Fruit fly (Drosophila melanogaster) whole organism, embryonic: ENCODE results near the gene Tao.

Source experiments
- CG11504 ChIP-seq: fragments of 200-800 bp; sonication (Bioruptor generic); optimal IDR thresholded peaks from 3 replicates; lab custom pipeline; 2019; ENCODE audit warnings: missing biosample characterization, mild to moderate bottlenecking, missing genetic modification characterization, moderate library complexity
- CG30020 ChIP-seq: fragments of 200-800 bp; optimal IDR thresholded peaks from 2 replicates; lab custom pipeline; 2019; ENCODE audit warnings: missing biosample characterization, mild to moderate bottlenecking, missing genetic modification characterization, moderate library complexity
- CG8281 ChIP-seq: fragments of 200-800 bp; sonication (Bioruptor generic); optimal IDR thresholded peaks from 2 replicates; lab custom pipeline; 2018; ENCODE audit warnings: missing biosample characterization, mild to moderate bottlenecking, missing genetic modification characterization, moderate library complexity
- CG9609 ChIP-seq: fragments of 200-800 bp; sonication (Bioruptor generic); optimal IDR thresholded peaks from 3 replicates; lab custom pipeline; 2016; ENCODE audit warnings: missing biosample characterization, missing genetic modification characterization
- CG9932 ChIP-seq: fragments of 200-800 bp; sonication (Bioruptor generic); IDR thresholded peaks from 2 replicates; pipeline ENCODE4 v1.3.6; 2022; ENCODE audit warnings: missing biosample characterization, missing genetic modification characterization
- Dfd ChIP-seq, 2 experiments: fragments of >200 bp; optimal IDR thresholded peaks; 2 replicates each; lab custom pipeline; 2017; ENCODE audit warnings: missing biosample characterization in 2 of 2, missing genetic modification characterization in 2 of 2
- Dp ChIP-seq: fragments of 200-800 bp; sonication (Bioruptor generic); optimal IDR thresholded peaks from 2 replicates; lab custom pipeline; 2018; ENCODE audit warnings: missing biosample characterization, mild to moderate bottlenecking, missing genetic modification characterization, moderate library complexity
- croc ChIP-seq: fragments of 200-800 bp; sonication (Bioruptor generic); conservative IDR thresholded peaks from 3 replicates; pipeline ENCODE4 v1.3.6; 2022; ENCODE audit warnings: missing biosample characterization, missing genetic modification characterization
- dm ChIP-seq: fragments of 200-800 bp; sonication (Bioruptor generic); optimal IDR thresholded peaks from 3 replicates; lab custom pipeline; 2016; ENCODE audit warnings: missing biosample characterization, missing genetic modification characterization

DNA sequence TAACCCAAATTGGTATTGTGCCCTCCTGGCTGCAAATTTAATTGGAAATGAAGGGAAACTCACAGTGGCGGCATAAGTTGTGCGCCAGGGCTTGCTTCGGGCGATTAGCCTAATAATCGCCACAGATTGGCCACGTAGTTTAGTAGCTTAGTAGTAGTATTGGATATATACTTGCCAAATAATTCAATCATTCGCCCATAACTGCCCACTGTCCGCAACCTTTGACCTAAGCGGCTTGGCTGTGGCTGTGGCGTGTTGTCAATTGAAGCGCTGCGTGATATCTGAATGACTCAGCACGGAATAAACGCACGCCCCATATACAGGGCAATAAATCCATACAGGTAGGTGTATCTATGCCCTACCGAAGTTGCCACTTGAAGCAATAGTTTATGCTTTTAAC is 27.4 kb upstream of the Tao start:
- TF ChIP-seq croc (GFP tag; lab: Robert Waterston, UW) (no peak), CG30020 (tag; lab: Kevin White, UChicago) (no peak), dm (GFP tag; lab: Kevin White, UChicago) (no peak), CG8281 (tag; lab: Kevin White, UChicago) (no peak), Dp (no peak), CG9932 (GFP tag; lab: Robert Waterston, UW) (no peak), CG9609 (GFP tag; lab: Kevin White, UChicago) (no peak), Dfd (GFP tag; optimal IDR thresholded peaks at IDR 0.05; lab: Kevin White, UChicago) (no peak), CG11504 (tag; lab: Kevin White, UChicago) (no peak)
